Worm (Caenorhabditis elegans) whole organism, late embryonic: Measurements from ENCODE around the gene H14E04.2.

ENCODE experiments used
- ama-1 ChIP-seq: fragments of 150-350 bp; optimal IDR thresholded peaks from 2 replicates; lab custom pipeline; 2014
- ceh-18 ChIP-seq: sonication (generic microtip); optimal IDR thresholded peaks from 2 replicates; lab custom pipeline; 2016; ENCODE audit warnings: missing genetic modification characterization, missing compliant biosample characterization
- ceh-2 ChIP-seq: sonication (generic microtip); optimal IDR thresholded peaks from 2 replicates; lab custom pipeline; 2016; ENCODE audit warnings: missing genotype, missing genetic modification characterization, missing compliant biosample characterization
- ets-4 ChIP-seq: sonication (generic microtip); optimal IDR thresholded peaks from 2 replicates; lab custom pipeline; 2016; ENCODE audit warnings: missing genetic modification characterization, missing compliant biosample characterization
- fkh-10 ChIP-seq: fragments of 150-350 bp; optimal IDR thresholded peaks from 2 replicates; lab custom pipeline; 2014; ENCODE audit warnings: missing biosample characterization, missing genetic modification reagents, missing genetic modification characterization
- pqm-1 ChIP-seq: sonication (generic microtip); optimal IDR thresholded peaks from 2 replicates; lab custom pipeline; 2016; ENCODE audit warnings: missing genetic modification characterization, missing compliant biosample characterization
- tbx-2 ChIP-seq: sonication (generic microtip); optimal IDR thresholded peaks from 2 replicates; lab custom pipeline; 2016; ENCODE audit warnings: missing genetic modification characterization, missing compliant biosample characterization
- unc-3 ChIP-seq, 2 experiments: fragments of 200-800 bp in 1 of 2; sonication (Bioruptor generic) in 1 of 2; sonication (generic microtip) in 1 of 2; conservative IDR thresholded peaks in 1 of 2; optimal IDR thresholded peaks in 1 of 2; 2 replicates each; pipeline versions ENCODE4 v1.3.6 to Lab custom; 2016 to 2022; ENCODE audit warnings: missing compliant biosample characterization in 2 of 2, missing genetic modification characterization in 2 of 2, missing genetic modification reagents in 1 of 2

DNA sequence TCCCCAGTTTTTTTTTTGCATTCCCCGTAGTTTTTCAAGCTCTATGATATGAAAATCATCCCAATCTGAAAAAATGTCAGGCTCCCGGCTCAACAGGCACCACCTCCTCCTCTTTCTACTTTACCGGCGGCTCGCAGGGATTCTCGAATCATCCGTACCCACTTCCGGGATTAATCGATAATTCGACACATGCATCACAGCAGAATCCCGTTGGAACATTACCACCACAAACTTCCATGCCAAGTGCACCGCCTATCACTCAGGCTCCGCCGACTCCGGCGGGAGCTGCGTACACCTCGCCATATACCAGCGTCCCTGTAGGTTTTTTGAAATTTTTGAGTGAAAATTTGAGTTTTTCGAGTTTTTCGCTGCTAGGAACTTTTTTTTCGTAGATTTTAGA is 45.2 kb downstream of the H14E04.2 start:
- no peak for TF ChIP-seq ama-1 (lab: Kevin White, UChicago)
- TF ChIP-seq tbx-2 (tag; lab: Kevin White, UChicago) = no peak
- no peak for TF ChIP-seq pqm-1 (tag; lab: Kevin White, UChicago)
- TF ChIP-seq fkh-10 (GFP tag; lab: Kevin White, UChicago) = no peak
- no peak for TF ChIP-seq ets-4 (tag; lab: Kevin White, UChicago)
- TF ChIP-seq unc-3 (GFP tag; conservative IDR thresholded peaks at IDR 0.05; lab: Robert Waterston, UW) = no peak
- no peak for TF ChIP-seq unc-3 (tag; optimal IDR thresholded peaks at IDR 0.05; lab: Kevin White, UChicago)
- TF ChIP-seq ceh-18 (tag; lab: Kevin White, UChicago) = no peak
- TF ChIP-seq ceh-2 (tag; lab: Kevin White, UChicago) = no peak
